Worm (Caenorhabditis elegans): Measurements from ENCODE around the gene rpoa-49.

DNA sequence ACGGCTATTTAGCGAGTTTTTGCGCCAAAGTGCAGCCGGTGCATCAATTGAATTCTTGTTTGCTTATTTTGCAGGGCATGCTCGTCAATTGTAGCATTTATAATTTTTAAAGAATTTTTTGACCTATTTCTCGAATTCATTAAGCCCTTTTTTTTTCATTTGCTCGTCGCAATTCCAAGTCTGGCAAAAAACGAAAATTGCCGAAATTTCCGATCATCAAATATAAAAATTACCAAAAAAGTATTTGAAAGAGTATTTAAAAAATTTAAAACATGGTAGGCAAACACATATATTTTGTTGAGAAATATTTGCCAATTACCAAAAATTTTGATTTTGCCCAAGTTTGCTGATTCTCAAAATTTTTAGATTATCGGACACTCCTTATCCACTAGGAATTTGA is 39.3 kb downstream of the rpoa-49 start, which contains the start of gene C50D2.6:
- TF ChIP-seq D2030.7 (GFP tag; IDR thresholded peaks at IDR 0.05) (no peak), ztf-6 (GFP tag; IDR thresholded peaks at IDR 0.05) (no peak), snpc-4 (GFP tag; optimal IDR thresholded peaks at IDR 0.05) (no peak), snpc-4 (tag; optimal IDR thresholded peaks at IDR 0.05) (no peak), aptf-2 (GFP tag; conservative IDR thresholded peaks at IDR 0.05) (no peak), efl-1 (GFP tag; optimal IDR thresholded peaks at IDR 0.05) (no peak), unc-62 (GFP tag; optimal IDR thresholded peaks at IDR 0.05) (no peak), dpl-1 (GFP tag; optimal IDR thresholded peaks at IDR 0.05) (no peak), Y79H2A.3 (GFP tag; conservative IDR thresholded peaks at IDR 0.05) (no peak), ztf-28 (GFP tag; IDR thresholded peaks at IDR 0.05) (no peak), ama-1 (optimal IDR thresholded peaks at IDR 0.05) (no peak), ama-1 (GFP tag; optimal IDR thresholded peaks at IDR 0.05) (no peak), bed-1 (GFP tag; IDR thresholded peaks at IDR 0.05) (no peak), F57C9.4 (tag; optimal IDR thresholded peaks at IDR 0.05) (no peak), F33H1.4 (GFP tag; IDR thresholded peaks at IDR 0.05) (no peak)

All from whole organism, young adult.